Fruit fly (Drosophila melanogaster): ENCODE results near the gene Clp.

Gene Clp

dm6 chr2L:811405-811804 lies 8.4 kb upstream of the Clp start, which contains the start of gene Dbp21E2:
Dbp21E2 (plus strand) TSS chr2L:811584.
- TF ChIP-seq pzg (GFP tag; optimal IDR thresholded peaks at IDR 0.05) (peak; percentile 24), Dll (GFP tag; IDR thresholded peaks at IDR 0.05; ENCODE audit: partially characterized antibody) (peak; percentile 18; the same call in 1 of the 4 replicates), pb (GFP tag; optimal IDR thresholded peaks at IDR 0.05) (no peak), CG11695 (GFP tag; IDR thresholded peaks at IDR 0.05) (no peak), eve (GFP tag; optimal IDR thresholded peaks at IDR 0.05) (no peak), pita (GFP tag; optimal IDR thresholded peaks at IDR 0.05) (no peak), MBD-R2 (GFP tag; IDR thresholded peaks at IDR 0.05) (peak; percentile 74), crp (GFP tag; optimal IDR thresholded peaks at IDR 0.05) (peak in 1 of 2 experiments; percentile 84), CG34422 (GFP tag; IDR thresholded peaks at IDR 0.05) (peak; percentile 34; the same call in 1 of the 3 replicates), CG2116 (GFP tag; optimal IDR thresholded peaks at IDR 0.05) (no peak), PHDP (tag; optimal IDR thresholded peaks at IDR 0.05) (no peak), wdn (GFP tag; IDR thresholded peaks at IDR 0.05) (no peak), Pdp1 (GFP tag; optimal IDR thresholded peaks at IDR 0.05) (peak in 1 of 2 experiments; percentile 87), Dip2 (GFP tag; IDR thresholded peaks at IDR 0.05) (no peak), rib (GFP tag; IDR thresholded peaks at IDR 0.05) (no peak), Rx (GFP tag; IDR thresholded peaks at IDR 0.05) (no peak), gro (GFP tag; optimal IDR thresholded peaks at IDR 0.05) (no peak), MESR4 (GFP tag; optimal IDR thresholded peaks at IDR 0.05) (peak; percentile 38), CG10267 (tag; optimal IDR thresholded peaks at IDR 0.05) (peak; percentile 83), Deaf1 (tag; optimal IDR thresholded peaks at IDR 0.05) (no peak), CG16863 (GFP tag; optimal IDR thresholded peaks at IDR 0.05) (no peak), so (GFP tag; IDR thresholded peaks at IDR 0.05) (no peak), Dp (GFP tag; optimal IDR thresholded peaks at IDR 0.05) (peak; percentile 84), CG17912 (GFP tag; optimal IDR thresholded peaks at IDR 0.05) (no peak), ac (GFP tag; optimal IDR thresholded peaks at IDR 0.05) (no peak), CG8765 (GFP tag; IDR thresholded peaks at IDR 0.05) (no peak), bbx (GFP tag; IDR thresholded peaks at IDR 0.05; ENCODE audit: partially characterized antibody) (no peak), E2f2 (GFP tag; IDR thresholded peaks at IDR 0.05) (peak; percentile 93), CG2875 (GFP tag; optimal IDR thresholded peaks at IDR 0.05) (no peak), pan (optimal IDR thresholded peaks at IDR 0.05) (no peak), pan (GFP tag; optimal IDR thresholded peaks at IDR 0.05 in 1 of 2, IDR thresholded peaks at IDR 0.05 in 1 of 2) (no peak), dmrt11E (tag; optimal IDR thresholded peaks at IDR 0.05) (no peak), CG15514 (GFP tag; optimal IDR thresholded peaks at IDR 0.05) (peak; percentile 11), CG2120 (GFP tag; optimal IDR thresholded peaks at IDR 0.05) (peak; percentile 1), CG9817 (tag; optimal IDR thresholded peaks at IDR 0.05) (no peak), run (tag; optimal IDR thresholded peaks at IDR 0.05) (no peak), B-H1 (GFP tag; IDR thresholded peaks at IDR 0.05) (no peak), usp (GFP tag; optimal IDR thresholded peaks at IDR 0.05) (no peak), unc-4 (GFP tag; IDR thresholded peaks at IDR 0.05; ENCODE audit: partially characterized antibody) (0 out of 2 replicates have a peak, but pooled peaks have one; percentile 17), CG2889 (GFP tag; IDR thresholded peaks at IDR 0.05) (no peak), ci (GFP tag; IDR thresholded peaks at IDR 0.05) (peak; percentile 13; the same call in 1 of the 3 replicates), CG32772 (GFP tag; IDR thresholded peaks at IDR 0.05) (no peak), ase (GFP tag; IDR thresholded peaks at IDR 0.05) (no peak), vvl (GFP tag; IDR thresholded peaks at IDR 0.05) (no peak), CG17361 (GFP tag; IDR thresholded peaks at IDR 0.05) (no peak), CG8924 (tag; optimal IDR thresholded peaks at IDR 0.05) (no peak), lilli (GFP tag; optimal IDR thresholded peaks at IDR 0.05) (no peak), chinmo (GFP tag; IDR thresholded peaks at IDR 0.05; ENCODE audit: partially characterized antibody) (0 out of 4 replicates have a peak, but pooled peaks have one; percentile 6), CG7271 (tag; optimal IDR thresholded peaks at IDR 0.05) (no peak), ro (GFP tag; IDR thresholded peaks at IDR 0.05) (no peak), CG1602 (GFP tag; optimal IDR thresholded peaks at IDR 0.05) (no peak)
